Fruit fly (Drosophila melanogaster): ENCODE measurements around the gene Ilp4.

Gene Ilp4

DNA sequence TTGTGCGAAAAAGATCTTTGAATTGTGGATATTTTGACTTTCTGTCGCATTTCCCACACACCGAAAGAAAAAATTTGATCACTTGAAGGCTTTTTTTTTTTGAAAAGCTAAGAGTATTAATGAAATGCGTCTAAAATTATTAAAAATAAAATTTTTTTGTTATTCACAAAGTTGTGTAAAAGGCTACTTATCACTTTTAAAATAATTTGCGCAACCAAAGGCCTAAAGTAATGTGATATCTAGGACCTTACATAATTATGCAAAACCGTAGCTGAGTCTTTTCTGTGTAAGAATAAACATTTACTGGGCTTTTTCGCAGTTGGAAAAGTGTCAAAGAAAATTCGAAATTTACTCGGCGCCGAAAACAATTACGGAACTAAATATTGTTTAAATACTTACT is 39.8 kb downstream of the Ilp4 start (continued):
- TF ChIP-seq svp (GFP tag) (peak; percentile 57), CG7368 (GFP tag; optimal IDR thresholded peaks at IDR 0.05) (no peak), Hr4 (GFP tag; optimal IDR thresholded peaks at IDR 0.05) (peak; percentile 42), pdm3 (GFP tag; optimal IDR thresholded peaks at IDR 0.05) (peak; percentile 29), net (GFP tag; optimal IDR thresholded peaks at IDR 0.05) (no peak), CG6792 (GFP tag; optimal IDR thresholded peaks at IDR 0.05) (no peak), CG3919 (GFP tag; optimal IDR thresholded peaks at IDR 0.05) (peak; percentile 12), Sox14 (GFP tag; optimal IDR thresholded peaks at IDR 0.05) (no peak), Eip93F (GFP tag; optimal IDR thresholded peaks at IDR 0.05) (no peak), achi (GFP tag; optimal IDR thresholded peaks at IDR 0.05) (peak; percentile 21), CG11902 (GFP tag; optimal IDR thresholded peaks at IDR 0.05) (no peak), lz (GFP tag; optimal IDR thresholded peaks at IDR 0.05) (peak; percentile 18), CG6276 (GFP tag; optimal IDR thresholded peaks at IDR 0.05) (no peak), Sox15 (GFP tag; optimal IDR thresholded peaks at IDR 0.05) (no peak), CG8119 (GFP tag; IDR thresholded peaks at IDR 0.05) (no peak)

DNA sequence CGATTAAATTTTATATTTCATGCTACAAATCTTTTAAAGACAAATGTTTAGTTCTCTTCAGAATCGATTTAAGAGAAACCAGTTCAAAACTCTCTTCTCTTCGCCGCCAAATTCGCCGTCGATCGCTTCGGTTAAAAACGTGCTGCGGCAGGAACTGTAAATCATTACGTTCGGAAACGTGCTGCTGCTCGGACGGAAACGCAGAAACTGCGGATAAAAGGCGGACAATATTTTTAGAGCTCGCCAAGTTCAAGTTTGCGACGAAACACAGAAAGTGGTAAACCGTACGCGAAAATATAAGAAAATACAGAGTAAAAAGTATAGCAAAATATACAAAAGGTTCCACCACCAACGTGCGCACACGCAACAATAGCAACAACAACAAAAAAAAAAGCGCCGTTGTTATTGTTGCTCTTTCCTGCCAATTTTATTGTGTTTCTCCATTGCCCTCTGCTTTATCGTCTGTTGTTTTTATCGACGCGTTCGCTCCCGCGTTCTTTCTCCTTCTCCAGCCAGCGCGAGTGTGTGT is 40.6 kb downstream of the Ilp4 start, which contains the start of gene Ae2:
TSS of gene Ae2 (plus strand) at position 156 of the 529 bp plus-strand sequence.
- TF ChIP-seq ss (GFP tag; optimal IDR thresholded peaks at IDR 0.05) (peak in 1 of 2 experiments; percentile 67), esn (GFP tag; optimal IDR thresholded peaks at IDR 0.05) (peak; percentile 34), Sox102F (GFP tag; optimal IDR thresholded peaks at IDR 0.05) (peak; percentile 47), svp (GFP tag) (peak; percentile 60), CG8632 (GFP tag; optimal IDR thresholded peaks at IDR 0.05) (no peak), CG1621 (tag; optimal IDR thresholded peaks at IDR 0.05) (peak; percentile 82), CG6792 (GFP tag; optimal IDR thresholded peaks at IDR 0.05) (no peak), CG6854 (GFP tag; optimal IDR thresholded peaks at IDR 0.05) (peak; percentile 57), topi (GFP tag; optimal IDR thresholded peaks at IDR 0.05) (peak; percentile 21), CG8119 (GFP tag; IDR thresholded peaks at IDR 0.05) (0 out of 3 replicates have a peak, but pooled peaks have one; percentile 21), salr (GFP tag; optimal IDR thresholded peaks at IDR 0.05) (no peak), Eip78C (GFP tag) (peak; percentile 69), Eip75B (GFP tag; optimal IDR thresholded peaks at IDR 0.05) (peak; percentile 2), CG3919 (GFP tag; optimal IDR thresholded peaks at IDR 0.05) (peak; percentile 15), dsx (GFP tag; optimal IDR thresholded peaks at IDR 0.05; ENCODE audit: poor library complexity, severe bottlenecking) (peak; percentile 52), vri (GFP tag; optimal IDR thresholded peaks at IDR 0.05) (peak; percentile 70), CG6163 (GFP tag; IDR thresholded peaks at IDR 0.05) (peak; percentile 71; the same call in 2 of the 3 replicates), CG3032 (tag; optimal IDR thresholded peaks at IDR 0.05) (no peak)

DNA sequence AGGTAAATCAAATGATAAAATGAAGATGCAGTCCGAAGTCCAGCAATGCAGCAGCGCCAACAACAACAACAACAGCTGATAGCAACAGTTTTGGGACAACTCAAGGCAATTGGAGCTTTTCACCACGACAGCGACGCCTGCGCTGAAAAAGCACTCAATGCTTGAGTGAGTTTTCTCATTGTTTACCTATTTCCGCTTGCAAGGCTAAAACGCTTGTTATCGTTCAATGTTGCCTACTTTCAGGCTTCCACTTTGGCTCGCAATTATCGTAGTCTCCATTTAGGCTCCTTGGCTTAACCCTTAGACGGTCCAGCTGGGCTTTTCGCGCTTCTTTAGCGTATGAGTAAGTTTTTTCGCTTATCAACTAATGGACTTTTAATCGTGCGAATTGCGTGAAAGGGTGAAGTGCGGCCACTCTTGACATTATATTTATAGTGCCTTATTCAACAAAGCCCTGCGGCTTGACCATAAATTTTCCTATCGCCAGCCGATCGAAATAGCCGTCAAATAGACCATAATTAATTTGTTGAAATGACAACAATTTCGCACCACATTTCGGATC is 41.9 kb downstream of the Ilp4 start:
- peak; percentile 25 for TF ChIP-seq vri (GFP tag; optimal IDR thresholded peaks at IDR 0.05)
- TF ChIP-seq topi (GFP tag; optimal IDR thresholded peaks at IDR 0.05): no peak
- peak; percentile 4 to 35 for TF ChIP-seq ss (GFP tag; optimal IDR thresholded peaks at IDR 0.05)
- no peak for TF ChIP-seq Hr38 (GFP tag; optimal IDR thresholded peaks at IDR 0.05)
- peak; percentile 24 for TF ChIP-seq svp (GFP tag)
- no peak for TF ChIP-seq dac (GFP tag; optimal IDR thresholded peaks at IDR 0.05)
- no peak for TF ChIP-seq Lpt (GFP tag; optimal IDR thresholded peaks at IDR 0.05)
- no peak for TF ChIP-seq Ets96B (tag; optimal IDR thresholded peaks at IDR 0.05)
- TF ChIP-seq CG3919 (GFP tag; optimal IDR thresholded peaks at IDR 0.05): peak; percentile 48
- TF ChIP-seq CG11902 (GFP tag; optimal IDR thresholded peaks at IDR 0.05): no peak
- TF ChIP-seq Sox14 (GFP tag; optimal IDR thresholded peaks at IDR 0.05): peak; percentile 14
- peak; percentile 9 for TF ChIP-seq achi (GFP tag; optimal IDR thresholded peaks at IDR 0.05)
- peak; percentile 42; the same call in 1 of the 3 replicates for TF ChIP-seq CG8119 (GFP tag; IDR thresholded peaks at IDR 0.05)
- no peak for TF ChIP-seq CG32006 (GFP tag; optimal IDR thresholded peaks at IDR 0.05)
- TF ChIP-seq Eip93F (GFP tag; optimal IDR thresholded peaks at IDR 0.05): no peak
- no peak for TF ChIP-seq lz (GFP tag; optimal IDR thresholded peaks at IDR 0.05)
- no peak for TF ChIP-seq CG11762 (GFP tag; optimal IDR thresholded peaks at IDR 0.05; ENCODE audit: insufficient read depth)
- TF ChIP-seq CG11294 (GFP tag; IDR thresholded peaks at IDR 0.05): no peak
- no peak for TF ChIP-seq esn (GFP tag; optimal IDR thresholded peaks at IDR 0.05)
- no peak for TF ChIP-seq CG8632 (GFP tag; optimal IDR thresholded peaks at IDR 0.05)
- no peak for TF ChIP-seq Ets21C (GFP tag; optimal IDR thresholded peaks at IDR 0.05)
- TF ChIP-seq CG6854 (GFP tag; optimal IDR thresholded peaks at IDR 0.05): peak; percentile 36
- no peak for TF ChIP-seq Smox (GFP tag; optimal IDR thresholded peaks at IDR 0.05)
- no peak for TF ChIP-seq Eip75B (GFP tag; optimal IDR thresholded peaks at IDR 0.05)
- no peak for TF ChIP-seq salr (GFP tag; optimal IDR thresholded peaks at IDR 0.05)
- no peak for TF ChIP-seq Gug (GFP tag; IDR thresholded peaks at IDR 0.05)
- peak; percentile 87 for TF ChIP-seq Eip78C (GFP tag)
- TF ChIP-seq Sox15 (GFP tag; optimal IDR thresholded peaks at IDR 0.05): no peak
- TF ChIP-seq pdm3 (GFP tag; optimal IDR thresholded peaks at IDR 0.05): no peak
- no peak for TF ChIP-seq cyc (GFP tag; optimal IDR thresholded peaks at IDR 0.05)
- no peak for TF ChIP-seq spab (GFP tag; optimal IDR thresholded peaks at IDR 0.05)
- no peak for TF ChIP-seq fd59A (GFP tag; optimal IDR thresholded peaks at IDR 0.05)
- TF ChIP-seq eg (GFP tag; IDR thresholded peaks at IDR 0.05): no peak
- TF ChIP-seq CG6276 (GFP tag; optimal IDR thresholded peaks at IDR 0.05): peak; percentile 75
- TF ChIP-seq CG31627 (GFP tag; optimal IDR thresholded peaks at IDR 0.05): no peak

All from whole organism, prepupa.